Worm (Caenorhabditis elegans) whole organism, L4 larva: Measurements from ENCODE around the gene tbc-16.
A peak's percentile ranks its signal among the peaks of the same experiment; 100 is the strongest.

ENCODE experiments used
- F10B5.3 ChIP-seq: sonication (generic microtip); optimal IDR thresholded peaks from 2 replicates; lab custom pipeline; 2016; ENCODE audit warnings: mild to moderate bottlenecking, missing genetic modification characterization, missing compliant biosample characterization
- F37D6.2 ChIP-seq: sonication (generic microtip); optimal IDR thresholded peaks from 2 replicates; lab custom pipeline; 2016; ENCODE audit warnings: mild to moderate bottlenecking, missing genetic modification characterization, missing compliant biosample characterization
- F44E2.7 ChIP-seq: fragments of 200-800 bp; sonication (Bioruptor generic); IDR thresholded peaks from 2 replicates; pipeline ENCODE4 v2.1.2; 2022; ENCODE audit warnings: missing genetic modification characterization, missing compliant biosample characterization
- F49E8.2 ChIP-seq: sonication (generic microtip); optimal IDR thresholded peaks from 2 replicates; lab custom pipeline; 2016; ENCODE audit warnings: missing compliant biosample characterization, mild to moderate bottlenecking, missing genetic modification characterization, borderline replicate concordance
- aha-1 ChIP-seq: fragments of 150-350 bp; peaks from one replicate; lab custom pipeline; 2014; ENCODE audit warnings: missing biosample characterization, missing genetic modification characterization
- ceh-82 ChIP-seq: sonication (generic microtip); optimal IDR thresholded peaks from 2 replicates; lab custom pipeline; 2017; ENCODE audit warnings: missing biosample characterization, missing genetic modification characterization
- ctbp-1 ChIP-seq: fragments of 200-800 bp; sonication (Bioruptor generic); IDR thresholded peaks from 2 replicates; pipeline ENCODE4 v1.3.6; 2022; ENCODE audit warnings: missing genetic modification reagents, missing genetic modification characterization, missing compliant biosample characterization
- daf-16 ChIP-seq, 3 experiments: sonication (generic microtip); optimal IDR thresholded peaks; 2 replicates each; lab custom pipeline; 2016 to 2017; ENCODE audit warnings: missing genetic modification characterization in 3 of 3, missing genetic modification reagents in 3 of 3, mild to moderate bottlenecking in 2 of 3, missing compliant biosample characterization in 2 of 3, missing biosample characterization in 1 of 3, moderate library complexity in 1 of 3
- daf-19 ChIP-seq: fragments of 200-800 bp; sonication (Bioruptor generic); conservative IDR thresholded peaks from 2 replicates; pipeline ENCODE4 v1.3.6; 2022; ENCODE audit warnings: missing genetic modification characterization, missing compliant biosample characterization
- dmd-6 ChIP-seq: fragments of 200-800 bp; sonication (Bioruptor generic); IDR thresholded peaks from 2 replicates; pipeline ENCODE4 v1.3.6; 2022; ENCODE audit warnings: missing genetic modification reagents, missing genetic modification characterization, missing compliant biosample characterization
- duxl-1 ChIP-seq: sonication (generic microtip); optimal IDR thresholded peaks from 2 replicates; lab custom pipeline; 2016; ENCODE audit warnings: mild to moderate bottlenecking, missing genetic modification characterization, moderate library complexity, missing compliant biosample characterization; ENCODE audit not compliant: poor library complexity
- dve-1 ChIP-seq: sonication (generic microtip); optimal IDR thresholded peaks from 2 replicates; lab custom pipeline; 2017; ENCODE audit warnings: antibody characterized with exemption, mild to moderate bottlenecking, missing genetic modification characterization, missing compliant biosample characterization; ENCODE audit not compliant: insufficient read depth
- hlh-11 ChIP-seq: fragments of 200-800 bp; sonication (Bioruptor generic); optimal IDR thresholded peaks from 2 replicates; lab custom pipeline; 2018; ENCODE audit warnings: mild to moderate bottlenecking, missing genetic modification characterization, missing compliant biosample characterization
- jun-1 ChIP-seq: fragments of 150-350 bp; optimal IDR thresholded peaks from 2 replicates; lab custom pipeline; 2014; ENCODE audit warnings: missing biosample characterization, missing genetic modification reagents, missing genetic modification characterization
- lim-7 ChIP-seq: fragments of 200-800 bp; sonication (Bioruptor generic); IDR thresholded peaks from 2 replicates; pipeline ENCODE4 v1.3.6; 2022; ENCODE audit warnings: missing genetic modification characterization, missing compliant biosample characterization
- mes-2 ChIP-seq: sonication (generic microtip); optimal IDR thresholded peaks from 2 replicates; lab custom pipeline; 2016; ENCODE audit warnings: missing genotype, mild to moderate bottlenecking, missing genetic modification characterization, missing compliant biosample characterization; ENCODE audit not compliant: poor library complexity, severe bottlenecking
- nhr-11 ChIP-seq: fragments of 150-350 bp; optimal IDR thresholded peaks from 2 replicates; lab custom pipeline; 2014; ENCODE audit warnings: missing biosample characterization, missing genetic modification characterization
- nhr-111 ChIP-seq: fragments of 200-800 bp; sonication (Bioruptor generic); optimal IDR thresholded peaks from 2 replicates; lab custom pipeline; 2018; ENCODE audit warnings: mild to moderate bottlenecking, missing genetic modification characterization, missing compliant biosample characterization
- nhr-25 ChIP-seq: sonication (generic microtip); optimal IDR thresholded peaks from 2 replicates; lab custom pipeline; 2017; ENCODE audit warnings: missing genetic modification characterization, mild to moderate bottlenecking, missing compliant biosample characterization, antibody characterized with exemption, moderate library complexity, borderline replicate concordance; ENCODE audit not compliant: insufficient read depth
- nhr-28 ChIP-seq: fragments of 150-350 bp; optimal IDR thresholded peaks from 2 replicates; lab custom pipeline; 2014; ENCODE audit warnings: missing biosample characterization, missing genetic modification characterization
- nhr-42 ChIP-seq: fragments of 200-800 bp; sonication (Bioruptor generic); IDR thresholded peaks from 2 replicates; pipeline ENCODE4 v1.3.6; 2022; ENCODE audit warnings: missing genetic modification characterization, missing compliant biosample characterization
- nhr-48 ChIP-seq: sonication (generic microtip); optimal IDR thresholded peaks from 2 replicates; lab custom pipeline; 2016; ENCODE audit warnings: mild to moderate bottlenecking, missing genetic modification characterization, missing compliant biosample characterization
- nhr-6 ChIP-seq: fragments of 150-350 bp; optimal IDR thresholded peaks from 2 replicates; lab custom pipeline; 2014; ENCODE audit warnings: missing biosample characterization, missing genetic modification characterization
- nhr-76 ChIP-seq: fragments of 150-350 bp; optimal IDR thresholded peaks from 2 replicates; lab custom pipeline; 2014; ENCODE audit warnings: missing biosample characterization, missing genetic modification characterization
- pqm-1 ChIP-seq: sonication (generic microtip); optimal IDR thresholded peaks from 2 replicates; lab custom pipeline; 2017; ENCODE audit warnings: missing biosample characterization, missing genetic modification characterization
- saeg-2 ChIP-seq: fragments of 200-800 bp; sonication (Bioruptor generic); IDR thresholded peaks from 2 replicates; pipeline ENCODE4 v1.3.6; 2022; ENCODE audit warnings: missing genetic modification reagents, missing genetic modification characterization, missing compliant biosample characterization
- spr-3 ChIP-seq: fragments of 200-800 bp; sonication (Bioruptor generic); optimal IDR thresholded peaks from 2 replicates; lab custom pipeline; 2018; ENCODE audit warnings: mild to moderate bottlenecking, missing genetic modification characterization, missing compliant biosample characterization
- unc-130 ChIP-seq: sonication (generic microtip); optimal IDR thresholded peaks from 2 replicates; lab custom pipeline; 2016; ENCODE audit warnings: missing genetic modification reagents, missing genetic modification characterization, missing compliant biosample characterization
- unc-39 ChIP-seq: sonication (generic microtip); optimal IDR thresholded peaks from 2 replicates; lab custom pipeline; 2017; ENCODE audit warnings: missing biosample characterization, missing genetic modification characterization
- unc-62 ChIP-seq, 3 experiments: fragments of 150-350 bp in 1 of 3; sonication (generic microtip); optimal IDR thresholded peaks in 2 of 3; peaks in 1 of 3; 1 replicate in 1 of 3; 2 replicates in 2 of 3; lab custom pipeline; 2014 to 2017; ENCODE audit warnings: missing biosample characterization in 3 of 3, missing genetic modification characterization in 3 of 3, missing genetic modification reagents in 3 of 3, missing genotype in 1 of 3
- vab-7 ChIP-seq: fragments of 200-800 bp; sonication (Bioruptor generic); IDR thresholded peaks from 2 replicates; pipeline ENCODE4 v1.3.6; 2022; ENCODE audit warnings: missing genetic modification reagents, missing genetic modification characterization, missing compliant biosample characterization
- zfp-2 ChIP-seq: sonication (generic microtip); optimal IDR thresholded peaks from 2 replicates; lab custom pipeline; 2016; ENCODE audit warnings: mild to moderate bottlenecking, missing genetic modification characterization, missing compliant biosample characterization
- ztf-11 ChIP-seq: fragments of 150-350 bp; optimal IDR thresholded peaks from 2 replicates; lab custom pipeline; 2014; ENCODE audit warnings: missing biosample characterization, missing genetic modification characterization

The tbc-16 gene

DNA sequence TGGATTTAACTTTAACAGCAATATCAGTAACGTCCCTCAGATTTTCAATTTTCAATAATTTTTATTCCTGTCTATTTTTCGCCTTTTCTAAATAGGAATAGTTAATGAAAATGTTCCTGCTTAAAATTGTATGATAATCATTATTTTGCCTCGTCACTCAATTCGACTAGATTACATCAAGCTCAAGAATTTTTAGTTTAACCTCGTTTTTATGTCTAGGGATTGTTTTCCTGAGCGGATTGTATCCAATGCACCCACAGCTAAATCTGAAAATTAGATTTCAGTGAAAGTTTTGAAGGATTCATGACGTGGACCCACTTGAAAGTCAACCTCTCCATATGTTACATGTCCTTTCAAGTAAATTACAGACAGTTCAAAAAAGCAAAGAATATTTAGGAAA, 26.5 kb downstream of the tbc-16 start:
- TF ChIP-seq F44E2.7 (GFP tag; lab: Robert Waterston, UW) (no peak), zfp-2 (tag; lab: Kevin White, UChicago) (no peak), aha-1 (tag; lab: Kevin White, UChicago) (peak; percentile 91), nhr-111 (no peak), daf-19 (GFP tag; lab: Robert Waterston, UW) (no peak)

DNA sequence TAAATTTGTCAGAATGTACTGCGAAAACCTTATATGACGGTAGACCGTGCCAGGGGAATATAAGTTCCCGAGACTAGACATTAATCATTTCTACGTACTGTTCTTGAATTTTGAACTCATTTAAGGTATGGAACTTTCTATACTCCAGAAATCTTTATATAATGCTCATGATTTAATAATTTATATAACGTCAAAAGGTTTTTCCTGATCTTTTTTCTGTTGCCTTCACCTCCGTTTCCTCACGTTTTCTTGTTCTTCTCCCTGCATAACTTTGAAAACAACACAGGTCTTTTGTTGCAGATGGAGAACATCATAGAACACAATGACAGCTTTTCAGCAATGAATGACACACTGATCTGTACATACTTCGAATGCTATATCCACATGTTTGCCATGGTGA, 33.7 kb downstream of the tbc-16 start, which contains the start of gene egl-6:
TSS of gene egl-6 (plus strand) at position 301 of the 400 bp plus-strand sequence.
- TF ChIP-seq saeg-2 (GFP tag; lab: Robert Waterston, UW) (no peak), F37D6.2 (tag; lab: Kevin White, UChicago) (no peak), spr-3 (GFP tag; lab: Kevin White, UChicago) (no peak), ztf-11 (tag; lab: Kevin White, UChicago) (no peak), nhr-42 (GFP tag; lab: Robert Waterston, UW) (no peak), F10B5.3 (tag; lab: Kevin White, UChicago) (no peak), ctbp-1 (GFP tag; lab: Robert Waterston, UW) (no peak), unc-39 (tag; lab: Kevin White, UChicago) (no peak), aha-1 (tag; lab: Kevin White, UChicago) (peak; percentile 36)
- TF ChIP-seq, all 104 proteins: peak for 1

DNA sequence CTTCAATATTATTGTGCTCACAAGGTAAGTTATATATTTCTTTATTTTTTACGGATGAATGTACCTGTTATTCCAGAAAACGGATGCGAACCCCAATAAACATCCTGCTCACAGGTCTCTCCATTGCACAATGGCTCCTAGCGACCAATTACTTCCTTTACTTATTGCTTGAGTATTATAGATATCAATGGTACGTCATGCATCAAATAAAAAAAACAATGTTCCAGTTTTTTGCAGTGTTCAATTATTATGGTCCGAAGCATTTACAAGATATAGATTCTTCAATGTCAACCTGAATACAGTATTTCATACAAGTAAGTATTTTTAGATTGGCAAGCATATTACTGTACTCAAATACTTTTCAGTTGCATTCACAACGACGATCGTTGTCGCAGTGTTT, 35.8 kb downstream of the tbc-16 start:
- TF ChIP-seq ceh-82 (tag; lab: Kevin White, UChicago): no peak
- TF ChIP-seq unc-62 (GFP tag; optimal IDR thresholded peaks at IDR 0.05 in 1 of 2; lab: Kevin White, UChicago): peak in 1 of 2 experiments; percentile 69
- TF ChIP-seq unc-62 (tag; optimal IDR thresholded peaks at IDR 0.05; lab: Kevin White, UChicago): no peak

DNA sequence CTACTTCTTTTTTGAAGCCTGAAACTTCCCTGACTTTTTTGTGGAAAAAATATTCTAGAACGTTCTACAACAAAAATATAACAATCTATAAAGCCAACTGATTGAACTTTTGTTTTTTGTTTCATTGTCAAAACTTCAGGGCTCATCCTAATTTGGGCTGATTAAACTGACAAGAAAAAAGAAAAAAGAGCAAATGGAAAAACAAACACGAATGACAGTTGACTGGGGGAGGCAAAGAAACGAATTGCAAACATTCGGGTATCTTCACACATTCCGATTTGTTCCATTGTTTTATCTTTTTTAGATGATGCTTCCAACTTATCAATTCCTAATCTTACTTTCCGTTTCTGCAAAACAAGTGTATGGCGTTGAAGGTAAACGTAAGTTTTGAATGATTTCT, 38.3 kb downstream of the tbc-16 start, which contains the start of gene C46F4.3:
TSS of gene C46F4.3 (plus strand) at position 301 of the 400 bp plus-strand sequence.
- no peak for TF ChIP-seq nhr-48 (tag; lab: Kevin White, UChicago)
- TF ChIP-seq nhr-6: no peak
- no peak for TF ChIP-seq mes-2 (tag; lab: Kevin White, UChicago)
- no peak for TF ChIP-seq nhr-76 (tag; lab: Kevin White, UChicago)
- no peak for TF ChIP-seq unc-130 (GFP tag; lab: Kevin White, UChicago)
- no peak for TF ChIP-seq lim-7
- no peak for TF ChIP-seq dmd-6 (GFP tag; lab: Robert Waterston, UW)
- TF ChIP-seq ztf-11 (tag; lab: Kevin White, UChicago): no peak
- TF ChIP-seq duxl-1 (tag; lab: Kevin White, UChicago): no peak
- no peak for TF ChIP-seq jun-1
- TF ChIP-seq nhr-25: no peak
- no peak for TF ChIP-seq nhr-28
- no peak for TF ChIP-seq vab-7 (GFP tag; lab: Robert Waterston, UW)
- TF ChIP-seq F10B5.3 (tag; lab: Kevin White, UChicago): no peak
- no peak for TF ChIP-seq hlh-11
- TF ChIP-seq, all 104 proteins: peak for 0

DNA sequence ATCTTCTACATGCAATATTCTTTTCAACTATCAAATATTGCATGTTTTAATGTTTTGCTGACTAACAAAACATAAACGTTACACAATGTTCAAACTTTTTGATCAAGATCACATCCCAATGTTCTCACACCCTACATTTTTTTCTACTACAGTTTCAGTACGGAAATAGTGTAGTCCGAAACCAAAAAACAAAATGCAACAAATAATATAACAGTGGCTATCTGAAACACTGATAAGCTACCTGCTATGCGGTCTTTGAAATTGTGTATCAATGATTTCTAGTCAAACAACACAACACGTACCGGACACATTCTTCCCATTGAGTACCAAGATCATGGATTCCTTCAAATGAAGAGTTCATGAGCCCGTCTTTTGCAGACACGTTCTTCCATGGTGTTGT, 44.2 kb downstream of the tbc-16 start:
- TF ChIP-seq hlh-11 (peak; percentile 8), nhr-25 (no peak), daf-16 (GFP tag; optimal IDR thresholded peaks at IDR 0.05; lab: Kevin White, UChicago) (no peak), daf-16 (tag; optimal IDR thresholded peaks at IDR 0.05; lab: Kevin White, UChicago) (peak; percentile 34), pqm-1 (tag; lab: Kevin White, UChicago) (peak; percentile 23), unc-62 (GFP tag; optimal IDR thresholded peaks at IDR 0.05 in 1 of 2; lab: Kevin White, UChicago) (peak in 1 of 2 experiments; percentile 21), unc-62 (tag; optimal IDR thresholded peaks at IDR 0.05; lab: Kevin White, UChicago) (no peak), dve-1 (tag; lab: Kevin White, UChicago) (peak; percentile 6), nhr-11 (no peak), nhr-28 (peak; percentile 73), F49E8.2 (no peak)
